Fruit fly (Drosophila melanogaster): ENCODE measurements around the gene snf.

snf gene

DNA sequence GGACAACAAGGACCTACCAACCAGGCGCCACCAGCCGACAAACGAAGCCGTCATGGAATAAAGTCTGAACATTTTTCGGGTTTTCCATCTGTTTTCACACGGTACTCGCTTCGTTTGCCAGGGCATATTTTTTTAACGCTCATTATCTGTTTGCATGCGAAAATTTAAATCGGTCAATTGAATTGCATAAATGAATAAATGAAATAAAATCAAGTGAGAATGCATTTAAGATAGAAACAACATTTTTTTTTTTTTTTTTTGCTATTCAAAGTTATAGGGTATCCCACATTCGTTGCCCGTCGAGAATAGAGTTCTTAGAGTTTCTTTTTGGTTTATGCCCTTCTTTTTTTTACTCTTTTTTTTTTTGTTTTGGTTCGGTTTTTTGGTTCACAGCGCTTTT is 23.2 kb upstream of the snf start (continued):
- TF ChIP-seq Opbp (GFP tag; IDR thresholded peaks at IDR 0.05; ENCODE audit: partially characterized antibody) (no peak), hkb (optimal IDR thresholded peaks at IDR 0.05) (no peak), hkb (GFP tag; IDR thresholded peaks at IDR 0.05) (peak; percentile 72; the same call in 1 of the 2 replicates), HLH54F (GFP tag; optimal IDR thresholded peaks at IDR 0.05) (peak; percentile 51), org-1 (GFP tag; optimal IDR thresholded peaks at IDR 0.05) (peak; percentile 10), grn (GFP tag; optimal IDR thresholded peaks at IDR 0.05) (no peak), tin (GFP tag; optimal IDR thresholded peaks at IDR 0.05) (peak; percentile 48), CG6854 (GFP tag; optimal IDR thresholded peaks at IDR 0.05) (no peak), BtbVII (GFP tag; optimal IDR thresholded peaks at IDR 0.05) (peak; percentile 17), ttk (GFP tag; IDR thresholded peaks at IDR 0.05) (peak; percentile 34; the same call in 1 of the 2 replicates), sob (GFP tag; IDR thresholded peaks at IDR 0.05) (peak; percentile 69), CG31441 (GFP tag; IDR thresholded peaks at IDR 0.05) (peak; percentile 24; the same call in 1 of the 2 replicates), Ssrp (tag; optimal IDR thresholded peaks at IDR 0.05) (no peak), CG30020 (tag; optimal IDR thresholded peaks at IDR 0.05) (no peak), Dp (GFP tag; optimal IDR thresholded peaks at IDR 0.05) (no peak), tgo (GFP tag; IDR thresholded peaks at IDR 0.05) (peak; percentile 38; the same call in 2 of the 3 replicates), vvl (GFP tag; IDR thresholded peaks at IDR 0.05) (peak; percentile 56; the same call in 1 of the 2 replicates), CG14965 (GFP tag; optimal IDR thresholded peaks at IDR 0.05; ENCODE audit: borderline replicate concordance) (no peak), Sox102F (GFP tag; optimal IDR thresholded peaks at IDR 0.05) (peak; percentile 49), corto (GFP tag; optimal IDR thresholded peaks at IDR 0.05) (no peak), ap (GFP tag; IDR thresholded peaks at IDR 0.05) (no peak), bbx (GFP tag; IDR thresholded peaks at IDR 0.05; ENCODE audit: partially characterized antibody) (no peak), CG17802 (tag; optimal IDR thresholded peaks at IDR 0.05) (no peak), CG10366 (GFP tag; IDR thresholded peaks at IDR 0.05) (peak; percentile 17; the same call in 1 of the 2 replicates), CG15514 (GFP tag; optimal IDR thresholded peaks at IDR 0.05) (peak; percentile 47), Dek (tag; optimal IDR thresholded peaks at IDR 0.05) (peak; percentile 33), stwl (tag; optimal IDR thresholded peaks at IDR 0.05) (no peak), CG5245 (GFP tag; optimal IDR thresholded peaks at IDR 0.05) (peak; percentile 22), Nf-YC (tag; optimal IDR thresholded peaks at IDR 0.05) (peak; percentile 4), CG9876 (GFP tag; optimal IDR thresholded peaks at IDR 0.05) (no peak), CG12391 (tag; optimal IDR thresholded peaks at IDR 0.05) (peak; percentile 29), Aef1 (GFP tag; IDR thresholded peaks at IDR 0.05) (peak; percentile 26; the same call in 2 of the 3 replicates), Gsc (GFP tag; IDR thresholded peaks at IDR 0.05) (no peak), CG7357 (GFP tag; IDR thresholded peaks at IDR 0.05) (0 out of 3 replicates have a peak, but pooled peaks have one; percentile 43), ftz-f1 (GFP tag; optimal IDR thresholded peaks at IDR 0.05) (no peak), CHES-1-like (GFP tag; optimal IDR thresholded peaks at IDR 0.05) (peak; percentile 6), grau (tag; optimal IDR thresholded peaks at IDR 0.05) (peak; percentile 56), rib (GFP tag; IDR thresholded peaks at IDR 0.05) (no peak), Hr51 (GFP tag; optimal IDR thresholded peaks at IDR 0.05) (peak in 1 of 2 experiments; percentile 49), gem (tag; optimal IDR thresholded peaks at IDR 0.05) (peak; percentile 62), CG6254 (GFP tag; optimal IDR thresholded peaks at IDR 0.05) (no peak), Mrtf (GFP tag; IDR thresholded peaks at IDR 0.05) (no peak), CG15011 (GFP tag; optimal IDR thresholded peaks at IDR 0.05) (peak; percentile 29), CG14014 (GFP tag; IDR thresholded peaks at IDR 0.05) (0 out of 2 replicates have a peak, but pooled peaks have one; percentile 39), HmgZ (tag; optimal IDR thresholded peaks at IDR 0.05) (no peak), B-H2 (GFP tag; optimal IDR thresholded peaks at IDR 0.05) (peak; percentile 2), aop (GFP tag; IDR thresholded peaks at IDR 0.05) (no peak), CG13287 (GFP tag; IDR thresholded peaks at IDR 0.05; ENCODE audit: partially characterized antibody) (no peak), CG6689 (GFP tag; IDR thresholded peaks at IDR 0.05) (0 out of 2 replicates have a peak, but pooled peaks have one; percentile 15), CG2120 (GFP tag; optimal IDR thresholded peaks at IDR 0.05) (peak; percentile 74), CG12219 (GFP tag; optimal IDR thresholded peaks at IDR 0.05) (peak; percentile 9)

Measured in whole organism, embryonic.